Fruit fly (Drosophila melanogaster) whole organism, embryonic: ENCODE data around the gene SmydA-9.

Experiments
- Bgb ChIP-seq: fragments of 200-800 bp; sonication (Bioruptor generic); IDR thresholded peaks from 2 replicates; pipeline ENCODE4 v1.3.6; 2022; ENCODE audit warnings: missing biosample characterization, missing genetic modification characterization; ENCODE audit not compliant: partially characterized antibody
- CG12155 ChIP-seq: fragments of 200-800 bp; sonication (Bioruptor generic); optimal IDR thresholded peaks from 3 replicates; lab custom pipeline; 2016; ENCODE audit warnings: missing biosample characterization, missing genetic modification characterization
- CG13296 ChIP-seq: fragments of 200-800 bp; sonication (Bioruptor generic); optimal IDR thresholded peaks from 3 replicates; lab custom pipeline; 2018; ENCODE audit warnings: missing biosample characterization, mild to moderate bottlenecking, missing genetic modification characterization
- CG14441 ChIP-seq: fragments of 200-800 bp; sonication (Bioruptor generic); IDR thresholded peaks from 2 replicates; pipeline ENCODE4 v1.3.6; 2022; ENCODE audit warnings: missing biosample characterization, missing genetic modification characterization
- CG15479 ChIP-seq: fragments of 200-800 bp; sonication (Bioruptor generic); optimal IDR thresholded peaks from 3 replicates; lab custom pipeline; 2019; ENCODE audit warnings: missing biosample characterization, mild to moderate bottlenecking, missing genetic modification characterization, moderate library complexity
- CG1792 ChIP-seq: fragments of 200-800 bp; sonication (Bioruptor generic); optimal IDR thresholded peaks from 2 replicates; lab custom pipeline; 2016; ENCODE audit warnings: missing biosample characterization, missing genetic modification characterization
- CG2678 ChIP-seq: fragments of 200-800 bp; sonication (Bioruptor generic); optimal IDR thresholded peaks from 3 replicates; lab custom pipeline; 2019; ENCODE audit warnings: missing biosample characterization, mild to moderate bottlenecking, missing genetic modification characterization, moderate library complexity
- CG32767 ChIP-seq: fragments of 200-800 bp; sonication (Bioruptor generic); IDR thresholded peaks from 2 replicates; pipeline ENCODE4 v1.3.6; 2022; ENCODE audit warnings: missing biosample characterization, missing genetic modification characterization
- CG34376 ChIP-seq: fragments of 200-800 bp; sonication (Bioruptor generic); optimal IDR thresholded peaks from 2 replicates; lab custom pipeline; 2018; ENCODE audit warnings: missing biosample characterization, mild to moderate bottlenecking, missing genetic modification characterization
- CG3838 ChIP-seq: fragments of 200-800 bp; sonication (Bioruptor generic); optimal IDR thresholded peaks from 3 replicates; lab custom pipeline; 2016; ENCODE audit warnings: missing biosample characterization, missing genetic modification characterization
- CG6791 ChIP-seq: fragments of 200-800 bp; sonication (Bioruptor generic); IDR thresholded peaks from 3 replicates; pipeline ENCODE4 v1.3.6; 2022; ENCODE audit warnings: missing biosample characterization, missing genetic modification characterization; ENCODE audit not compliant: partially characterized antibody
- CG7271 ChIP-seq: fragments of 200-800 bp; sonication (Bioruptor generic); optimal IDR thresholded peaks from 2 replicates; lab custom pipeline; 2018; ENCODE audit warnings: missing biosample characterization, mild to moderate bottlenecking, missing genetic modification characterization, moderate library complexity
- CG8089 ChIP-seq: fragments of 200-800 bp; sonication (Bioruptor generic); optimal IDR thresholded peaks from 3 replicates; lab custom pipeline; 2016; ENCODE audit warnings: missing biosample characterization, missing genetic modification characterization
- CG9437 ChIP-seq: fragments of 200-800 bp; sonication (Bioruptor generic); optimal IDR thresholded peaks from 2 replicates; lab custom pipeline; 2018; ENCODE audit warnings: missing biosample characterization, mild to moderate bottlenecking, missing genetic modification characterization
- CG9727 ChIP-seq: fragments of 200-800 bp; sonication (Bioruptor generic); optimal IDR thresholded peaks from 3 replicates; lab custom pipeline; 2017; ENCODE audit warnings: missing biosample characterization, mild to moderate bottlenecking, missing genetic modification characterization
- Elba2 ChIP-seq: fragments of 200-800 bp; sonication (Bioruptor generic); optimal IDR thresholded peaks from 3 replicates; lab custom pipeline; 2016; ENCODE audit warnings: missing biosample characterization, missing genetic modification characterization
- Lpt ChIP-seq: fragments of >200 bp; optimal IDR thresholded peaks from 2 replicates; lab custom pipeline; 2018; ENCODE audit warnings: missing biosample characterization, missing genetic modification characterization
- Med ChIP-seq: fragments of 200-800 bp; sonication (Bioruptor generic); peaks from one replicate; lab custom pipeline; 2016; ENCODE audit warnings: missing biosample characterization, missing genetic modification characterization, mild to moderate bottlenecking, inconsistent platforms, moderate library complexity
- Myb ChIP-seq: fragments of 200-800 bp; sonication (Bioruptor generic); optimal IDR thresholded peaks from 2 replicates; lab custom pipeline; 2016; ENCODE audit warnings: missing biosample characterization, missing genetic modification characterization
- Sin3A ChIP-seq: fragments of >200 bp; optimal IDR thresholded peaks from 2 replicates; lab custom pipeline; 2018
- Sry-β ChIP-seq: fragments of 200-800 bp; sonication (Bioruptor generic); optimal IDR thresholded peaks from 2 replicates; lab custom pipeline; 2018; ENCODE audit warnings: missing biosample characterization, mild to moderate bottlenecking, missing genetic modification characterization, moderate library complexity
- ara ChIP-seq: fragments of 200-800 bp; sonication (Bioruptor generic); IDR thresholded peaks from 2 replicates; pipeline ENCODE4 v1.3.6; 2022; ENCODE audit warnings: missing biosample characterization, missing genetic modification characterization
- bcd ChIP-seq: fragments of 200-800 bp; sonication (Bioruptor generic); optimal IDR thresholded peaks from 2 replicates; lab custom pipeline; 2017; ENCODE audit warnings: missing biosample characterization, mild to moderate bottlenecking, missing genetic modification characterization
- ci ChIP-seq: fragments of 200-800 bp; sonication (Bioruptor generic); IDR thresholded peaks from 3 replicates; pipeline ENCODE4 v1.3.6; 2022; ENCODE audit warnings: missing biosample characterization, missing genetic modification characterization
- corto ChIP-seq: fragments of 200-800 bp; sonication (Bioruptor generic); optimal IDR thresholded peaks from 2 replicates; lab custom pipeline; 2016; ENCODE audit warnings: missing biosample characterization, mild to moderate bottlenecking, missing genetic modification characterization, moderate library complexity
- dmrt99B ChIP-seq: fragments of 200-800 bp; sonication (Bioruptor generic); optimal IDR thresholded peaks from 2 replicates; lab custom pipeline; 2018; ENCODE audit warnings: missing biosample characterization, mild to moderate bottlenecking, missing genetic modification characterization, moderate library complexity
- en ChIP-seq: fragments of 200-800 bp; sonication (Bioruptor generic); optimal IDR thresholded peaks from 2 replicates; lab custom pipeline; 2016; ENCODE audit warnings: missing biosample characterization, missing genetic modification characterization
- fd64A ChIP-seq: fragments of 200-800 bp; sonication (Bioruptor generic); optimal IDR thresholded peaks from 3 replicates; lab custom pipeline; 2018; ENCODE audit warnings: missing biosample characterization, mild to moderate bottlenecking, missing genetic modification characterization
- gcm ChIP-seq: fragments of 200-800 bp; sonication (Bioruptor generic); optimal IDR thresholded peaks from 2 replicates; lab custom pipeline; 2019; ENCODE audit warnings: missing biosample characterization, mild to moderate bottlenecking, missing genetic modification characterization, moderate library complexity
- gro ChIP-seq: fragments of 200-800 bp; sonication (Bioruptor generic); optimal IDR thresholded peaks from 2 replicates; lab custom pipeline; 2016; ENCODE audit warnings: missing biosample characterization, missing genetic modification characterization
- hkb ChIP-seq, 2 experiments: fragments of 200-800 bp in 1 of 2; fragments of >200 bp in 1 of 2; sonication (Bioruptor generic) in 1 of 2; IDR thresholded peaks in 1 of 2; optimal IDR thresholded peaks in 1 of 2; 2 replicates each; pipeline versions ENCODE4 v1.3.6 to Lab custom; 2017 to 2022; ENCODE audit warnings: missing biosample characterization in 1 of 2, missing genetic modification characterization in 1 of 2
- insv ChIP-seq, 2 experiments: fragments of 200-800 bp; sonication (Bioruptor generic); optimal IDR thresholded peaks; 3 replicates each; lab custom pipeline; 2016 to 2018; ENCODE audit warnings: missing biosample characterization in 2 of 2, missing genetic modification characterization in 2 of 2
- knrl ChIP-seq: fragments of 200-800 bp; sonication (Bioruptor generic); IDR thresholded peaks from 3 replicates; pipeline ENCODE4 v1.3.6; 2022; ENCODE audit warnings: missing biosample characterization, missing genetic modification characterization; ENCODE audit not compliant: partially characterized antibody
- mam ChIP-seq: fragments of 200-800 bp; sonication (Bioruptor generic); optimal IDR thresholded peaks from 3 replicates; lab custom pipeline; 2016; ENCODE audit warnings: missing biosample characterization, missing genetic modification characterization
- nerfin-1 ChIP-seq: fragments of 200-800 bp; sonication (Bioruptor generic); optimal IDR thresholded peaks from 3 replicates; lab custom pipeline; 2019; ENCODE audit warnings: missing biosample characterization, mild to moderate bottlenecking, missing genetic modification characterization, moderate library complexity
- pita ChIP-seq: fragments of 200-800 bp; sonication (Bioruptor generic); optimal IDR thresholded peaks from 2 replicates; lab custom pipeline; 2017; ENCODE audit warnings: missing biosample characterization, mild to moderate bottlenecking, missing genetic modification characterization
- psq ChIP-seq: fragments of 200-800 bp; sonication (Bioruptor generic); optimal IDR thresholded peaks from 2 replicates; lab custom pipeline; 2017; ENCODE audit warnings: missing biosample characterization, missing genetic modification characterization
- ranshi ChIP-seq: fragments of 200-800 bp; sonication (Bioruptor generic); IDR thresholded peaks from 2 replicates; pipeline ENCODE4 v1.3.6; 2022; ENCODE audit warnings: missing biosample characterization, missing genetic modification characterization
- repo ChIP-seq: fragments of 200-800 bp; sonication (Bioruptor generic); optimal IDR thresholded peaks from 2 replicates; lab custom pipeline; 2016; ENCODE audit warnings: missing biosample characterization, missing genetic modification characterization
- ro ChIP-seq: fragments of 200-800 bp; sonication (Bioruptor generic); IDR thresholded peaks from 2 replicates; pipeline ENCODE4 v1.3.6; 2022; ENCODE audit warnings: missing biosample characterization, missing genetic modification characterization
- row ChIP-seq: fragments of 200-800 bp; sonication (Bioruptor generic); IDR thresholded peaks from 3 replicates; pipeline ENCODE4 v1.3.6; 2022; ENCODE audit warnings: missing biosample characterization, missing genetic modification characterization
- sna ChIP-seq: fragments of 200-800 bp; sonication (Bioruptor generic); IDR thresholded peaks from 2 replicates; pipeline ENCODE4 v1.3.6; 2022; ENCODE audit warnings: missing biosample characterization, missing genetic modification characterization; ENCODE audit not compliant: partially characterized antibody
- sr ChIP-seq: fragments of 200-800 bp; sonication (Bioruptor generic); IDR thresholded peaks from 3 replicates; pipeline ENCODE4 v1.3.6; 2022; ENCODE audit warnings: missing biosample characterization, missing genetic modification characterization
- stc ChIP-seq: fragments of 200-800 bp; sonication (Bioruptor generic); IDR thresholded peaks from 2 replicates; pipeline ENCODE4 v1.3.6; 2022; ENCODE audit warnings: missing biosample characterization, missing genetic modification characterization
- twi ChIP-seq: fragments of 200-800 bp; optimal IDR thresholded peaks from 2 replicates; lab custom pipeline; 2019; ENCODE audit warnings: missing biosample characterization, mild to moderate bottlenecking, missing genetic modification characterization, moderate library complexity
- zf30C ChIP-seq: fragments of 200-800 bp; sonication (Bioruptor generic); optimal IDR thresholded peaks from 3 replicates; lab custom pipeline; 2018; ENCODE audit warnings: missing biosample characterization, mild to moderate bottlenecking, missing genetic modification characterization

Gene SmydA-9

dm6 chrX:9164510-9165506 lies 45.9 kb downstream of the SmydA-9 start (continued):
- TF ChIP-seq Sin3A (no peak), Lpt (GFP tag; lab: Kevin White, UChicago) (no peak), CG7271 (no peak), CG9727 (GFP tag; lab: Kevin White, UChicago) (peak; percentile 6), CG15479 (GFP tag; lab: Kevin White, UChicago) (peak; percentile 18), Myb (GFP tag; lab: Kevin White, UChicago) (no peak), ro (GFP tag; lab: Robert Waterston, UW) (no peak), stc (GFP tag; lab: Robert Waterston, UW) (no peak), CG9437 (GFP tag; lab: Kevin White, UChicago) (peak; percentile 91), CG3838 (GFP tag; lab: Kevin White, UChicago) (no peak), ci (no peak), CG34376 (GFP tag; lab: Kevin White, UChicago) (no peak), CG14441 (no peak), nerfin-1 (tag; lab: Kevin White, UChicago) (peak; percentile 86), CG1792 (GFP tag; lab: Kevin White, UChicago) (no peak), bcd (no peak), zf30C (GFP tag; lab: Kevin White, UChicago) (no peak), sr (GFP tag; lab: Robert Waterston, UW) (no peak), hkb (optimal IDR thresholded peaks at IDR 0.05; lab: Kevin White, UChicago) (no peak), hkb (GFP tag; IDR thresholded peaks at IDR 0.05; lab: Robert Waterston, UW) (no peak), Sry-β (GFP tag; lab: Kevin White, UChicago) (peak; percentile 90), CG13296 (GFP tag; lab: Kevin White, UChicago) (no peak), CG8089 (no peak), insv (GFP tag; optimal IDR thresholded peaks at IDR 0.05; lab: Kevin White, UChicago) (peak in 1 of 2 experiments; percentile 90), knrl (GFP tag; lab: Robert Waterston, UW) (no peak), CG32767 (GFP tag; lab: Robert Waterston, UW) (no peak), Med (GFP tag; lab: Kevin White, UChicago) (peak; percentile 28), Elba2 (GFP tag; lab: Kevin White, UChicago) (peak; percentile 78), ranshi (GFP tag; lab: Robert Waterston, UW) (no peak), dmrt99B (tag; lab: Kevin White, UChicago) (no peak), twi (tag; lab: Kevin White, UChicago) (no peak), psq (GFP tag; lab: Kevin White, UChicago) (no peak), Bgb (no peak), pita (GFP tag; lab: Kevin White, UChicago) (no peak), corto (no peak), repo (GFP tag; lab: Kevin White, UChicago) (no peak), en (GFP tag; lab: Kevin White, UChicago) (no peak), sna (no peak), row (GFP tag; lab: Robert Waterston, UW) (peak; percentile 50), gcm (GFP tag; lab: Kevin White, UChicago) (no peak), ara (no peak), gro (GFP tag; lab: Kevin White, UChicago) (no peak), fd64A (GFP tag; lab: Kevin White, UChicago) (no peak), CG12155 (no peak), CG6791 (no peak), CG2678 (tag; lab: Kevin White, UChicago) (no peak), mam (GFP tag; lab: Kevin White, UChicago) (no peak)
